Worm (Caenorhabditis elegans) whole organism, L2 larva: ENCODE measurements around the gene rbm-42.

Experiments
- alr-1 ChIP-seq: fragments of 150-350 bp; optimal IDR thresholded peaks from 2 replicates; lab custom pipeline; 2014; ENCODE audit warnings: missing biosample characterization, missing genetic modification characterization
- aly-2 ChIP-seq: fragments of 150-350 bp; optimal IDR thresholded peaks from 2 replicates; lab custom pipeline; 2014; ENCODE audit warnings: missing biosample characterization, missing genetic modification characterization
- ama-1 ChIP-seq: fragments of 150-350 bp; optimal IDR thresholded peaks from 2 replicates; lab custom pipeline; 2018; ENCODE audit warnings: inconsistent platforms
- ceh-82 ChIP-seq: fragments of 150-350 bp; optimal IDR thresholded peaks from 2 replicates; lab custom pipeline; 2014; ENCODE audit warnings: missing biosample characterization, missing genetic modification characterization
- egl-27 ChIP-seq: sonication (generic microtip); optimal IDR thresholded peaks from 3 replicates; lab custom pipeline; 2017; ENCODE audit warnings: missing biosample characterization, missing genetic modification reagents, missing genetic modification characterization
- elt-1 ChIP-seq: fragments of 150-350 bp; optimal IDR thresholded peaks from 2 replicates; lab custom pipeline; 2014; ENCODE audit warnings: missing biosample characterization, missing genetic modification characterization
- lin-39 ChIP-seq: fragments of 150-350 bp; optimal IDR thresholded peaks from 2 replicates; lab custom pipeline; 2014; ENCODE audit warnings: missing biosample characterization, missing genetic modification reagents, missing genetic modification characterization
- mab-5 ChIP-seq: fragments of 150-350 bp; optimal IDR thresholded peaks from 2 replicates; lab custom pipeline; 2014; ENCODE audit warnings: missing biosample characterization, missing genetic modification characterization
- nhr-25 ChIP-seq: fragments of 150-350 bp; sonication (generic microtip); optimal IDR thresholded peaks from 3 replicates; lab custom pipeline; 2014; ENCODE audit warnings: missing biosample characterization, missing genetic modification characterization
- snpc-4 ChIP-seq: fragments of 150-350 bp; optimal IDR thresholded peaks from 2 replicates; lab custom pipeline; 2014; ENCODE audit warnings: missing biosample characterization, missing genetic modification characterization
- unc-62 ChIP-seq: fragments of 150-350 bp; optimal IDR thresholded peaks from 2 replicates; lab custom pipeline; 2014; ENCODE audit warnings: missing biosample characterization, missing genetic modification reagents, missing genetic modification characterization

- TF ChIP-seq lin-39 (tag; lab: Kevin White, UChicago) (no peak), nhr-25 (tag; lab: Kevin White, UChicago) (no peak), elt-1 (tag; lab: Kevin White, UChicago) (no peak), ama-1 (lab: Kevin White, UChicago) (no peak), egl-27 (tag; lab: Kevin White, UChicago) (no peak), mab-5 (tag; lab: Kevin White, UChicago) (no peak), snpc-4 (tag; lab: Kevin White, UChicago) (no peak), aly-2 (tag; lab: Kevin White, UChicago) (no peak), ceh-82 (tag; lab: Kevin White, UChicago) (no peak), unc-62 (GFP tag; lab: Kevin White, UChicago) (no peak), alr-1 (tag; lab: Kevin White, UChicago) (no peak)
Measured at ce11 chrIII:5190671-5191174, 37.7 kb upstream of the rbm-42 start, which contains the start of gene hira-1.
